Fruit fly (Drosophila melanogaster) whole organism, embryonic: ENCODE results near the gene Ser12.

Experiments
- CG10565 ChIP-seq: fragments of 200-800 bp; sonication (Bioruptor generic); optimal IDR thresholded peaks from 3 replicates; lab custom pipeline; 2016; ENCODE audit warnings: missing biosample characterization, mild to moderate bottlenecking, missing genetic modification characterization
- CG12299 ChIP-seq: fragments of 200-800 bp; sonication (Bioruptor generic); optimal IDR thresholded peaks from 2 replicates; lab custom pipeline; 2018; ENCODE audit warnings: missing biosample characterization, mild to moderate bottlenecking, missing genetic modification characterization
- CG1529 ChIP-seq: fragments of 200-800 bp; sonication (Bioruptor generic); optimal IDR thresholded peaks from 3 replicates; lab custom pipeline; 2018; ENCODE audit warnings: missing biosample characterization, missing genetic modification characterization
- CG17912 ChIP-seq: fragments of 200-800 bp; sonication (Bioruptor generic); optimal IDR thresholded peaks from 2 replicates; lab custom pipeline; 2018; ENCODE audit warnings: missing biosample characterization, mild to moderate bottlenecking, missing genetic modification characterization
- CG18619 ChIP-seq: fragments of 200-800 bp; sonication (Bioruptor generic); optimal IDR thresholded peaks from 3 replicates; lab custom pipeline; 2017; ENCODE audit warnings: missing biosample characterization, mild to moderate bottlenecking, missing genetic modification characterization
- CG2202 ChIP-seq: fragments of 200-800 bp; sonication (Bioruptor generic); optimal IDR thresholded peaks from 2 replicates; lab custom pipeline; 2018; ENCODE audit warnings: missing biosample characterization, mild to moderate bottlenecking, missing genetic modification characterization
- CG31224 ChIP-seq: fragments of 200-800 bp; sonication (Bioruptor generic); IDR thresholded peaks from 2 replicates; pipeline ENCODE4 v1.3.6; 2022; ENCODE audit warnings: missing biosample characterization, missing genetic modification characterization
- CG3281 ChIP-seq: fragments of 200-800 bp; sonication (Bioruptor generic); optimal IDR thresholded peaks from 3 replicates; lab custom pipeline; 2017; ENCODE audit warnings: missing biosample characterization, mild to moderate bottlenecking, missing genetic modification characterization
- CG3726 ChIP-seq: fragments of 200-800 bp; sonication (Bioruptor generic); IDR thresholded peaks from 3 replicates; pipeline ENCODE4, ENCODE4 v1.3.6; 2022; ENCODE audit warnings: missing biosample characterization, missing genetic modification characterization
- CG42726 ChIP-seq: fragments of 200-800 bp; sonication (Bioruptor generic); IDR thresholded peaks from 2 replicates; pipeline ENCODE4 v1.3.6; 2022; ENCODE audit warnings: missing biosample characterization, missing genetic modification characterization; ENCODE audit not compliant: partially characterized antibody
- CG4707 ChIP-seq: fragments of 200-800 bp; sonication (Bioruptor generic); optimal IDR thresholded peaks from 2 replicates; lab custom pipeline; 2018; ENCODE audit warnings: missing biosample characterization, mild to moderate bottlenecking, missing genetic modification characterization, moderate library complexity
- CG5245 ChIP-seq: fragments of 200-800 bp; sonication (Bioruptor generic); optimal IDR thresholded peaks from 3 replicates; lab custom pipeline; 2016; ENCODE audit warnings: missing biosample characterization, missing genetic modification characterization
- CG8765 ChIP-seq: fragments of 200-800 bp; sonication (Bioruptor generic); IDR thresholded peaks from 2 replicates; pipeline ENCODE4 v1.3.6; 2022; ENCODE audit warnings: missing biosample characterization, missing genetic modification characterization
- CG8924 ChIP-seq: fragments of 200-800 bp; optimal IDR thresholded peaks from 3 replicates; lab custom pipeline; 2019; ENCODE audit warnings: missing biosample characterization, mild to moderate bottlenecking, missing genetic modification characterization, moderate library complexity
- CG9932 ChIP-seq: fragments of 200-800 bp; sonication (Bioruptor generic); IDR thresholded peaks from 2 replicates; pipeline ENCODE4 v1.3.6; 2022; ENCODE audit warnings: missing biosample characterization, missing genetic modification characterization
- E2f1 ChIP-seq: fragments of 200-800 bp; sonication (Bioruptor generic); IDR thresholded peaks from 2 replicates; pipeline ENCODE4 v1.3.6; 2022; ENCODE audit warnings: missing biosample characterization, missing genetic modification characterization
- ERR ChIP-seq: fragments of 200-800 bp; sonication (Bioruptor generic); optimal IDR thresholded peaks from 2 replicates; lab custom pipeline; 2016; ENCODE audit warnings: missing biosample characterization, missing genetic modification characterization
- HmgD ChIP-seq: fragments of 200-800 bp; sonication (Bioruptor generic); optimal IDR thresholded peaks from 3 replicates; lab custom pipeline; 2016; ENCODE audit warnings: missing biosample characterization, missing genetic modification characterization
- HmgZ ChIP-seq: fragments of 200-800 bp; sonication (Bioruptor generic); optimal IDR thresholded peaks from 2 replicates; lab custom pipeline; 2018; ENCODE audit warnings: missing biosample characterization, mild to moderate bottlenecking, missing genetic modification characterization
- Hmx ChIP-seq: fragments of 200-800 bp; sonication (Bioruptor generic); optimal IDR thresholded peaks from 2 replicates; lab custom pipeline; 2016; ENCODE audit warnings: missing biosample characterization, missing genetic modification characterization
- Jarid2 ChIP-seq: fragments of 200-800 bp; sonication (Bioruptor generic); optimal IDR thresholded peaks from 3 replicates; lab custom pipeline; 2017; ENCODE audit warnings: mild to moderate bottlenecking, missing biosample characterization, missing genetic modification reagents, missing genetic modification characterization
- Lhr ChIP-seq: fragments of 200-800 bp; sonication (Bioruptor generic); optimal IDR thresholded peaks from 3 replicates; lab custom pipeline; 2017; ENCODE audit warnings: mild to moderate bottlenecking, missing biosample characterization, missing genetic modification reagents, missing genetic modification characterization
- Oaz ChIP-seq: fragments of 200-800 bp; sonication (Bioruptor generic); IDR thresholded peaks from 2 replicates; pipeline ENCODE4 v1.3.6; 2022; ENCODE audit warnings: missing biosample characterization, missing genetic modification characterization
- Scr ChIP-seq: fragments of 200-800 bp; sonication (Bioruptor generic); IDR thresholded peaks from 2 replicates; pipeline ENCODE4 v1.3.6; 2022; ENCODE audit warnings: missing biosample characterization, missing genetic modification characterization; ENCODE audit not compliant: partially characterized antibody
- Sin3A ChIP-seq: fragments of >200 bp; optimal IDR thresholded peaks from 2 replicates; lab custom pipeline; 2018
- Trl ChIP-seq, 3 experiments: fragments of >200 bp in 2 of 3; fragments of 200-800 bp in 1 of 3; sonication (Bioruptor generic) in 1 of 3; optimal IDR thresholded peaks; 2 replicates in 1 of 3; 3 replicates in 2 of 3; lab custom pipeline; 2016 to 2017; ENCODE audit warnings: missing biosample characterization in 1 of 3, missing genetic modification characterization in 1 of 3
- Vsx1 ChIP-seq: fragments of 200-800 bp; sonication (Bioruptor generic); optimal IDR thresholded peaks from 2 replicates; lab custom pipeline; 2017; ENCODE audit warnings: missing biosample characterization, mild to moderate bottlenecking, missing genetic modification characterization, missing genetic modification reagents
- Xrp1 ChIP-seq: fragments of 200-800 bp; sonication (Bioruptor generic); IDR thresholded peaks from 2 replicates; pipeline ENCODE4 v1.3.6; 2022; ENCODE audit warnings: missing biosample characterization, missing genetic modification characterization
- ac ChIP-seq: fragments of 200-800 bp; sonication (Bioruptor generic); optimal IDR thresholded peaks from 3 replicates; lab custom pipeline; 2017; ENCODE audit warnings: missing biosample characterization, mild to moderate bottlenecking, missing genetic modification characterization
- bowl ChIP-seq: fragments of 200-800 bp; sonication (Bioruptor generic); IDR thresholded peaks from 2 replicates; pipeline ENCODE4 v1.3.6; 2022; ENCODE audit warnings: missing biosample characterization, missing genetic modification characterization
- corto ChIP-seq: fragments of 200-800 bp; sonication (Bioruptor generic); optimal IDR thresholded peaks from 2 replicates; lab custom pipeline; 2016; ENCODE audit warnings: missing biosample characterization, mild to moderate bottlenecking, missing genetic modification characterization, moderate library complexity
- dati ChIP-seq: fragments of 200-800 bp; sonication (Bioruptor generic); IDR thresholded peaks from 2 replicates; pipeline ENCODE4 v1.3.6; 2022; ENCODE audit warnings: missing biosample characterization, missing genetic modification characterization
- dm ChIP-seq: fragments of 200-800 bp; sonication (Bioruptor generic); optimal IDR thresholded peaks from 3 replicates; lab custom pipeline; 2016; ENCODE audit warnings: missing biosample characterization, missing genetic modification characterization
- gt ChIP-seq: fragments of 200-800 bp; sonication (Bioruptor generic); IDR thresholded peaks from 2 replicates; pipeline ENCODE4 v1.3.6; 2022; ENCODE audit warnings: missing biosample characterization, missing genetic modification characterization
- hkb ChIP-seq, 2 experiments: fragments of 200-800 bp in 1 of 2; fragments of >200 bp in 1 of 2; sonication (Bioruptor generic) in 1 of 2; IDR thresholded peaks in 1 of 2; optimal IDR thresholded peaks in 1 of 2; 2 replicates each; pipeline versions ENCODE4 v1.3.6 to Lab custom; 2017 to 2022; ENCODE audit warnings: missing biosample characterization in 1 of 2, missing genetic modification characterization in 1 of 2
- ind ChIP-seq: fragments of 200-800 bp; sonication (Bioruptor generic); optimal IDR thresholded peaks from 3 replicates; lab custom pipeline; 2016; ENCODE audit warnings: missing biosample characterization, missing genetic modification characterization
- klu ChIP-seq: fragments of 200-800 bp; sonication (Bioruptor generic); IDR thresholded peaks from 2 replicates; pipeline ENCODE4 v1.3.6; 2022; ENCODE audit warnings: missing biosample characterization, missing genetic modification characterization
- mld ChIP-seq: fragments of 200-800 bp; sonication (Bioruptor generic); IDR thresholded peaks from 3 replicates; pipeline ENCODE4 v1.3.6; 2022; ENCODE audit warnings: missing biosample characterization, missing genetic modification characterization; ENCODE audit not compliant: partially characterized antibody
- peb ChIP-seq: fragments of 200-800 bp; sonication (Bioruptor generic); IDR thresholded peaks from 2 replicates; pipeline ENCODE4 v1.3.6; 2022; ENCODE audit warnings: missing biosample characterization, missing genetic modification characterization
- pum ChIP-seq: fragments of 200-800 bp; sonication (Bioruptor generic); optimal IDR thresholded peaks from 2 replicates; lab custom pipeline; 2016; ENCODE audit warnings: missing biosample characterization, missing genetic modification characterization
- sc ChIP-seq, 3 experiments: fragments of >200 bp in 2 of 3; fragments of 200-800 bp in 1 of 3; sonication (Bioruptor generic) in 1 of 3; optimal IDR thresholded peaks; 2 replicates in 2 of 3; 3 replicates in 1 of 3; lab custom pipeline; 2017; ENCODE audit warnings: mild to moderate bottlenecking in 1 of 3, missing biosample characterization in 1 of 3, missing genetic modification characterization in 1 of 3, missing genetic modification reagents in 1 of 3
- shn ChIP-seq: fragments of 200-800 bp; sonication (Bioruptor generic); optimal IDR thresholded peaks from 3 replicates; lab custom pipeline; 2016; ENCODE audit warnings: missing biosample characterization, missing genetic modification characterization
- tgo ChIP-seq: fragments of 200-800 bp; sonication (Bioruptor generic); IDR thresholded peaks from 3 replicates; pipeline ENCODE4 v1.3.6; 2022; ENCODE audit warnings: missing biosample characterization, missing genetic modification characterization
- tin ChIP-seq: fragments of 200-800 bp; sonication (Bioruptor generic); optimal IDR thresholded peaks from 3 replicates; lab custom pipeline; 2016; ENCODE audit warnings: missing biosample characterization, missing genetic modification characterization
- twi ChIP-seq: fragments of 200-800 bp; optimal IDR thresholded peaks from 2 replicates; lab custom pipeline; 2019; ENCODE audit warnings: missing biosample characterization, mild to moderate bottlenecking, missing genetic modification characterization, moderate library complexity
- tx ChIP-seq: fragments of 200-800 bp; sonication (Bioruptor generic); optimal IDR thresholded peaks from 2 replicates; lab custom pipeline; 2016; ENCODE audit warnings: missing biosample characterization, missing genetic modification characterization
- usp ChIP-seq: fragments of >200 bp; optimal IDR thresholded peaks from 2 replicates; lab custom pipeline; 2017; ENCODE audit warnings: missing biosample characterization, missing genetic modification characterization
- zen ChIP-seq: fragments of 200-800 bp; sonication (Bioruptor generic); optimal IDR thresholded peaks from 3 replicates; lab custom pipeline; 2018; ENCODE audit warnings: missing biosample characterization, mild to moderate bottlenecking, missing genetic modification characterization, moderate library complexity

The Ser12 gene

dm6 chr2L:2202018-2202852 lies 48.8 kb downstream of the Ser12 start (continued):
- TF ChIP-seq CG18619 (GFP tag; lab: Kevin White, UChicago) = peak; percentile 95
- peak; percentile 97 for TF ChIP-seq tx (GFP tag; lab: Kevin White, UChicago)
- TF ChIP-seq dm (GFP tag; lab: Kevin White, UChicago) = peak; percentile 95
- TF ChIP-seq Oaz (GFP tag; lab: Robert Waterston, UW) = peak; percentile 94
- peak; percentile 94 for TF ChIP-seq ERR (GFP tag; lab: Kevin White, UChicago)
- TF ChIP-seq tin (GFP tag; lab: Kevin White, UChicago) = peak; percentile 99
- TF ChIP-seq Xrp1 (GFP tag; lab: Robert Waterston, UW) = peak; percentile 100
- TF ChIP-seq CG42726 = no peak
- TF ChIP-seq shn (GFP tag; lab: Kevin White, UChicago) = peak; percentile 95
- TF ChIP-seq CG31224 (GFP tag; lab: Robert Waterston, UW) = peak; percentile 93
- peak; percentile 27 to 79 for TF ChIP-seq Trl (optimal IDR thresholded peaks at IDR 0.05; lab: Kevin White, UChicago)
- TF ChIP-seq Trl (GFP tag; optimal IDR thresholded peaks at IDR 0.05; lab: Kevin White, UChicago) = peak; percentile 98
- peak; percentile 73 for TF ChIP-seq Hmx (GFP tag; lab: Kevin White, UChicago)
- peak; percentile 99 for TF ChIP-seq E2f1 (GFP tag; lab: Robert Waterston, UW)
- TF ChIP-seq mld (GFP tag; lab: Robert Waterston, UW) = peak; percentile 72; the same call in 2 of the 3 replicates
- TF ChIP-seq CG17912 (GFP tag; lab: Kevin White, UChicago) = peak; percentile 57
- TF ChIP-seq twi (tag; lab: Kevin White, UChicago) = peak; percentile 97
- no peak for TF ChIP-seq sc (optimal IDR thresholded peaks at IDR 0.05; lab: Kevin White, UChicago)
- peak; percentile 100 for TF ChIP-seq sc (GFP tag; optimal IDR thresholded peaks at IDR 0.05; lab: Kevin White, UChicago)
- TF ChIP-seq CG5245 = peak; percentile 99
- peak; percentile 98 for TF ChIP-seq CG4707 (GFP tag; lab: Kevin White, UChicago)
- TF ChIP-seq CG8765 (GFP tag; lab: Robert Waterston, UW) = peak; percentile 99
- TF ChIP-seq pum (GFP tag; lab: Kevin White, UChicago) = peak; percentile 99
- TF ChIP-seq HmgD (GFP tag; lab: Kevin White, UChicago) = peak; percentile 94
- TF ChIP-seq ind (GFP tag; lab: Kevin White, UChicago) = peak; percentile 97
- peak; percentile 80 for TF ChIP-seq CG3281 (GFP tag; lab: Kevin White, UChicago)
- TF ChIP-seq CG9932 = no peak
- peak; percentile 99 for TF ChIP-seq corto (GFP tag; lab: Kevin White, UChicago)
- TF ChIP-seq Vsx1 (GFP tag; lab: Kevin White, UChicago) = peak; percentile 96
- peak; percentile 98 for TF ChIP-seq tgo (GFP tag; lab: Robert Waterston, UW)
- TF ChIP-seq CG2202 (tag; lab: Kevin White, UChicago) = peak; percentile 100
- peak; percentile 96 for TF ChIP-seq CG10565 (GFP tag; lab: Kevin White, UChicago)
- TF ChIP-seq zen = peak; percentile 99
- peak; percentile 99 for TF ChIP-seq CG8924
- TF ChIP-seq bowl (GFP tag; lab: Robert Waterston, UW) = peak; percentile 95
- TF ChIP-seq CG12299 (tag; lab: Kevin White, UChicago) = peak; percentile 97
- peak; percentile 55; the same call in 1 of the 2 replicates for TF ChIP-seq Scr (GFP tag; lab: Robert Waterston, UW)
- TF ChIP-seq Lhr (GFP tag; lab: Kevin White, UChicago) = peak; percentile 99
- TF ChIP-seq peb (GFP tag; lab: Robert Waterston, UW) = peak; percentile 99
- TF ChIP-seq klu = peak; percentile 89
- TF ChIP-seq HmgZ (tag; lab: Kevin White, UChicago) = peak; percentile 96
- no peak for TF ChIP-seq usp (GFP tag; lab: Kevin White, UChicago)
- peak; percentile 98 for TF ChIP-seq CG3726 (GFP tag; lab: Robert Waterston, UW)
- peak; percentile 90 for TF ChIP-seq Jarid2 (GFP tag; lab: Kevin White, UChicago)
- peak; percentile 99 for TF ChIP-seq ac (GFP tag; lab: Kevin White, UChicago)
- no peak for TF ChIP-seq Sin3A (lab: Kevin White, UChicago)
- TF ChIP-seq CG1529 = peak; percentile 100
- peak; percentile 98 for TF ChIP-seq dati
- peak; percentile 99 for TF ChIP-seq gt
- TF ChIP-seq hkb (optimal IDR thresholded peaks at IDR 0.05; lab: Kevin White, UChicago) = no peak
- TF ChIP-seq hkb (GFP tag; IDR thresholded peaks at IDR 0.05; lab: Robert Waterston, UW) = peak; percentile 99
